Worm (Caenorhabditis elegans): ENCODE results near the gene B0410.1.

ce11 chrX:2874598-2874997 lies 19.8 kb upstream of the B0410.1 start:
- TF ChIP-seq him-1 (tag; optimal IDR thresholded peaks at IDR 0.05), result no peak
- TF ChIP-seq W03F9.2 (tag; optimal IDR thresholded peaks at IDR 0.05), result no peak
- TF ChIP-seq dao-5 (tag; optimal IDR thresholded peaks at IDR 0.05), result no peak
